Fruit fly (Drosophila melanogaster): ENCODE results near the gene CG17329.

- TF ChIP-seq HLH106 (tag; optimal IDR thresholded peaks at IDR 0.05) (peak; percentile 91), sage (GFP tag; optimal IDR thresholded peaks at IDR 0.05) (peak; percentile 92), br (GFP tag; optimal IDR thresholded peaks at IDR 0.05) (peak; percentile 91), usp (GFP tag; optimal IDR thresholded peaks at IDR 0.05) (no peak), psq (GFP tag; optimal IDR thresholded peaks at IDR 0.05) (peak; percentile 88), h (GFP tag; optimal IDR thresholded peaks at IDR 0.05) (peak; percentile 97), Mio (GFP tag; optimal IDR thresholded peaks at IDR 0.05) (peak; percentile 74), lola (GFP tag; optimal IDR thresholded peaks at IDR 0.05) (no peak)
Observed at dm6 chr2L:16325515-16326257, 34.6 kb downstream of the CG17329 start, which contains the start of gene cact.

Measured in whole organism, wandering third instar larva.